Fruit fly (Drosophila melanogaster): ENCODE measurements around the gene CG14621.

CG14621 gene

dm6 chrX:22443518-22443917, 509 bp upstream of the CG14621 start (continued):
- peak; percentile 28 for TF ChIP-seq Med (GFP tag)
- peak; percentile 7 for TF ChIP-seq Meics (GFP tag; optimal IDR thresholded peaks at IDR 0.05)
- TF ChIP-seq CG1024 (GFP tag; IDR thresholded peaks at IDR 0.05), result peak; percentile 48
- TF ChIP-seq CG8924 (tag; optimal IDR thresholded peaks at IDR 0.05), result peak; percentile 2
- TF ChIP-seq CG2678 (tag; optimal IDR thresholded peaks at IDR 0.05), result no peak
- peak; percentile 6 for TF ChIP-seq zen (tag; optimal IDR thresholded peaks at IDR 0.05)
- TF ChIP-seq CG7745 (tag; optimal IDR thresholded peaks at IDR 0.05), result no peak
- no peak for TF ChIP-seq Lhr (GFP tag; optimal IDR thresholded peaks at IDR 0.05)
- no peak for TF ChIP-seq ase (GFP tag; IDR thresholded peaks at IDR 0.05)
- TF ChIP-seq cato (GFP tag; optimal IDR thresholded peaks at IDR 0.05; ENCODE audit: borderline replicate concordance), result no peak
- no peak for TF ChIP-seq Hsf (GFP tag; optimal IDR thresholded peaks at IDR 0.05)
- no peak for TF ChIP-seq CG7372 (GFP tag; IDR thresholded peaks at IDR 0.05)
- no peak for TF ChIP-seq fd96Cb (tag; optimal IDR thresholded peaks at IDR 0.05)
- no peak for TF ChIP-seq CG9932 (GFP tag; IDR thresholded peaks at IDR 0.05)
- TF ChIP-seq danr (GFP tag; IDR thresholded peaks at IDR 0.05), result no peak
- TF ChIP-seq CG9797 (GFP tag; optimal IDR thresholded peaks at IDR 0.05), result no peak
- no peak for TF ChIP-seq chn (GFP tag; optimal IDR thresholded peaks at IDR 0.05)
- TF ChIP-seq ara (GFP tag; IDR thresholded peaks at IDR 0.05), result no peak
- TF ChIP-seq scrt (GFP tag; optimal IDR thresholded peaks at IDR 0.05), result no peak
- TF ChIP-seq onecut (GFP tag; IDR thresholded peaks at IDR 0.05), result no peak
- TF ChIP-seq fd64A (GFP tag; optimal IDR thresholded peaks at IDR 0.05), result no peak
- TF ChIP-seq mam (GFP tag; optimal IDR thresholded peaks at IDR 0.05), result no peak
- no peak for TF ChIP-seq CG17328 (GFP tag; IDR thresholded peaks at IDR 0.05)
- no peak for TF ChIP-seq lov (optimal IDR thresholded peaks at IDR 0.05)
- no peak for TF ChIP-seq lov (GFP tag; IDR thresholded peaks at IDR 0.05)
- no peak for TF ChIP-seq CG8290 (GFP tag; optimal IDR thresholded peaks at IDR 0.05)
- TF ChIP-seq CG8290 (tag; optimal IDR thresholded peaks at IDR 0.05), result no peak
- no peak for TF ChIP-seq Mrtf (GFP tag; IDR thresholded peaks at IDR 0.05)
- peak; percentile 30; the same call in 1 of the 2 replicates for TF ChIP-seq amos (GFP tag; IDR thresholded peaks at IDR 0.05; ENCODE audit: partially characterized antibody)
- no peak for TF ChIP-seq sqz (GFP tag; optimal IDR thresholded peaks at IDR 0.05)
- no peak for TF ChIP-seq CG33213 (GFP tag; optimal IDR thresholded peaks at IDR 0.05)
- TF ChIP-seq lilli (GFP tag; optimal IDR thresholded peaks at IDR 0.05), result peak; percentile 9
- TF ChIP-seq CG10462 (GFP tag; optimal IDR thresholded peaks at IDR 0.05), result no peak
- no peak for TF ChIP-seq tin (GFP tag; optimal IDR thresholded peaks at IDR 0.05)
- TF ChIP-seq dati (GFP tag; IDR thresholded peaks at IDR 0.05), result no peak
- no peak for TF ChIP-seq Sin3A (optimal IDR thresholded peaks at IDR 0.05)
- TF ChIP-seq CG1602 (GFP tag; optimal IDR thresholded peaks at IDR 0.05), result no peak
- TF ChIP-seq CG8478 (optimal IDR thresholded peaks at IDR 0.05), result no peak
- no peak for TF ChIP-seq vfl (GFP tag; optimal IDR thresholded peaks at IDR 0.05)
- no peak for TF ChIP-seq tup (GFP tag; optimal IDR thresholded peaks at IDR 0.05)
- no peak for TF ChIP-seq schlank (tag; optimal IDR thresholded peaks at IDR 0.05)
- no peak for TF ChIP-seq trem (tag; optimal IDR thresholded peaks at IDR 0.05)
- no peak for TF ChIP-seq sug (tag; optimal IDR thresholded peaks at IDR 0.05)
- TF ChIP-seq HLH4C (GFP tag; IDR thresholded peaks at IDR 0.05; ENCODE audit: partially characterized antibody), result 0 out of 3 replicates have a peak, but pooled peaks have one; percentile 32
- TF ChIP-seq pnt (GFP tag; optimal IDR thresholded peaks at IDR 0.05), result no peak
- no peak for TF ChIP-seq CG5245 (GFP tag; optimal IDR thresholded peaks at IDR 0.05)
- no peak for TF ChIP-seq Hr51 (GFP tag; optimal IDR thresholded peaks at IDR 0.05)
- no peak for TF ChIP-seq gce (GFP tag; IDR thresholded peaks at IDR 0.05)
- 0 out of 3 replicates have a peak, but pooled peaks have one; percentile 25 for TF ChIP-seq CG34224 (GFP tag; IDR thresholded peaks at IDR 0.05; ENCODE audit: partially characterized antibody)
- no peak for TF ChIP-seq tap (tag; optimal IDR thresholded peaks at IDR 0.05)
- TF ChIP-seq CG1233 (GFP tag; optimal IDR thresholded peaks at IDR 0.05), result no peak
- TF ChIP-seq ssp (GFP tag; IDR thresholded peaks at IDR 0.05), result no peak; the same call in 1 of the 2 replicates
- no peak for TF ChIP-seq tgo (GFP tag; IDR thresholded peaks at IDR 0.05)
- no peak for TF ChIP-seq trh (GFP tag; optimal IDR thresholded peaks at IDR 0.05)
